Worm (Caenorhabditis elegans): Measurements from ENCODE around the gene mdt-28.

DNA sequence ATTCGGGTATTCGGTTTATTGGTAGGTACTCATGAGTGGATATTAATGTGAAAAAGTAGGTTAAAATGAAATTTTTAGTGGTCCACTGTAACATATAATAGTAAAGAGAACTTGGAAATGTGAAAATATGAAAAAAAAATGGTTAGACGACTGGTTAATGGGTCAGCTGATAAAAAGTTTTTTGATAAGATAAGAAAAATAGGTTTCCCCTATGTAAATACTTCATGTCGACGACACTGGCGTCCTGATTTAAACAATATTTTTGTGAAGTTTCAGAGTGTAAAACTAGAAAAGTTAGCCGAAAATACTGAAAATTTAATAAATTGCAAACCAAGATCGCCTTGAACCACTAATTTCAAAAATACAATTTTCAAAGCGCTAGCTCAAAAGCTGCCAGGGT, 42.1 kb downstream of the mdt-28 start, which contains the start of gene F21A3.11:
- TF ChIP-seq him-1 (tag; optimal IDR thresholded peaks at IDR 0.05) (no peak), W03F9.2 (tag; optimal IDR thresholded peaks at IDR 0.05) (no peak)
